Worm (Caenorhabditis elegans) whole organism, early embryonic: ENCODE data around the gene sru-37.

ENCODE experiments used
- B0310.2 ChIP-seq: sonication (generic microtip); optimal IDR thresholded peaks from 2 replicates; lab custom pipeline; 2016; ENCODE audit warnings: mild to moderate bottlenecking, missing genetic modification characterization, missing compliant biosample characterization
- F13C5.2 ChIP-seq: sonication (generic microtip); optimal IDR thresholded peaks from 2 replicates; lab custom pipeline; 2017; ENCODE audit warnings: mild to moderate bottlenecking, missing genetic modification characterization, inconsistent platforms, missing compliant biosample characterization
- aly-1 ChIP-seq: sonication (generic microtip); optimal IDR thresholded peaks from 2 replicates; lab custom pipeline; 2016; ENCODE audit warnings: missing genetic modification characterization, missing compliant biosample characterization
- ama-1 ChIP-seq: fragments of 150-350 bp; optimal IDR thresholded peaks from 2 replicates; lab custom pipeline; 2014
- ceh-13 ChIP-seq: fragments of 200-800 bp; sonication (Bioruptor generic); optimal IDR thresholded peaks from 2 replicates; lab custom pipeline; 2018; ENCODE audit warnings: mild to moderate bottlenecking, missing genetic modification characterization, missing compliant biosample characterization
- ceh-36 ChIP-seq: sonication (generic microtip); optimal IDR thresholded peaks from 2 replicates; lab custom pipeline; 2016; ENCODE audit warnings: missing genetic modification characterization, inconsistent platforms, missing compliant biosample characterization
- ets-7 ChIP-seq: sonication (generic microtip); optimal IDR thresholded peaks from 2 replicates; lab custom pipeline; 2016; ENCODE audit warnings: missing genotype, missing genetic modification characterization, missing compliant biosample characterization
- flt-1 ChIP-seq: fragments of 200-800 bp; sonication (Bioruptor generic); IDR thresholded peaks from 2 replicates; pipeline ENCODE4 v1.3.6; 2022; ENCODE audit warnings: missing genetic modification characterization, missing compliant biosample characterization
- hmbx-1 ChIP-seq: sonication (generic microtip); optimal IDR thresholded peaks from 2 replicates; lab custom pipeline; 2016; ENCODE audit warnings: mild to moderate bottlenecking, missing genetic modification characterization, missing compliant biosample characterization
- hmg-4 ChIP-seq: fragments of 200-800 bp; sonication (Bioruptor generic); optimal IDR thresholded peaks from 2 replicates; lab custom pipeline; 2018; ENCODE audit warnings: mild to moderate bottlenecking, missing genetic modification characterization, missing compliant biosample characterization
- hnd-1 ChIP-seq: sonication (generic microtip); optimal IDR thresholded peaks from 2 replicates; lab custom pipeline; 2016; ENCODE audit warnings: missing genetic modification characterization, missing compliant biosample characterization
- pes-1 ChIP-seq: fragments of 200-800 bp; sonication (Bioruptor generic); IDR thresholded peaks from 2 replicates; pipeline ENCODE4 v1.3.6; 2022; ENCODE audit warnings: missing genetic modification reagents, missing genetic modification characterization, missing compliant biosample characterization
- scrt-1 ChIP-seq: fragments of 200-800 bp; sonication (Bioruptor generic); IDR thresholded peaks from 2 replicates; pipeline ENCODE4 v1.3.6; 2022; ENCODE audit warnings: missing genetic modification characterization, missing compliant biosample characterization
- sea-1 ChIP-seq: fragments of 200-800 bp; sonication (Bioruptor generic); conservative IDR thresholded peaks from 2 replicates; pipeline ENCODE4 v1.3.6; 2022; ENCODE audit warnings: missing genetic modification characterization, missing compliant biosample characterization
- tbx-11 ChIP-seq: fragments of 200-800 bp; sonication (Bioruptor generic); IDR thresholded peaks from 2 replicates; pipeline ENCODE4 v1.3.6; 2022; ENCODE audit warnings: missing genetic modification characterization, missing compliant biosample characterization
- tbx-37 ChIP-seq: fragments of 200-800 bp; sonication (Bioruptor generic); conservative IDR thresholded peaks from 2 replicates; pipeline ENCODE4 v1.3.6; 2022; ENCODE audit warnings: missing genetic modification reagents, missing genetic modification characterization, missing compliant biosample characterization
- tra-4 ChIP-seq: sonication (generic microtip); optimal IDR thresholded peaks from 2 replicates; lab custom pipeline; 2017; ENCODE audit warnings: missing genetic modification characterization, missing compliant biosample characterization

The sru-37 gene

DNA sequence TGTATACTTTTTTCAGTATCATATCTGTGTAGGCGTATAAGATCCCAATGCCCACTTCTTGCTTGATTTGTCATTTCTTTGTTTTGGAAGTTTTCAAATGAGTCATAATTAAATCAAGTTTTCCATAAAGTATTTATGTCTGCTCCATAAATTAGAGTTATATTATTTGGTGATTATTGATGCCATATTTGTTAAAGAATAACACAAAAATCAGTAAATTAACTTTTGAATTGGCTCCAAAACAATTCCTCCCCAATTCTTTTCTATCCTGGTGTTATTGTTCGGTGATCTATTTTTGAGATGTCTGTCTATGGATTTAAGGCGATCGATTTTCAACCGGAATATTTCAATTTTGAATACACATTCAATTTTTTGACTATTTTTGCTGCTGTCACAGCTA lies at the start of gene sru-37:
TSS of gene sru-37 (plus strand) at position 301 of the 400 bp plus-strand sequence.
- TF ChIP-seq aly-1 (tag; lab: Kevin White, UChicago) (no peak), scrt-1 (GFP tag; lab: Robert Waterston, UW) (no peak), ama-1 (lab: Kevin White, UChicago) (no peak), ceh-13 (GFP tag; lab: Kevin White, UChicago) (no peak), flt-1 (GFP tag; lab: Robert Waterston, UW) (no peak)

- TF ChIP-seq sea-1 (no peak), F13C5.2 (tag; lab: Kevin White, UChicago) (no peak), ama-1 (lab: Kevin White, UChicago) (no peak), tbx-37 (GFP tag; lab: Robert Waterston, UW) (no peak), ceh-36 (tag; lab: Kevin White, UChicago) (no peak), ceh-13 (GFP tag; lab: Kevin White, UChicago) (no peak), aly-1 (tag; lab: Kevin White, UChicago) (no peak), pes-1 (GFP tag; lab: Robert Waterston, UW) (no peak), B0310.2 (no peak), scrt-1 (GFP tag; lab: Robert Waterston, UW) (no peak), hmbx-1 (tag; lab: Kevin White, UChicago) (no peak), hmg-4 (GFP tag; lab: Kevin White, UChicago) (no peak)
Measured at ce11 chrV:9755725-9756124, 49.5 kb upstream of the sru-37 start, which contains the start of gene F58E6.8. Gene F58E6.8, minus strand, starts transcription at chrV:9755825.

ce11 chrV:9756242-9756641 lies 49.0 kb upstream of the sru-37 start, which contains the start of gene hrg-3:
Gene hrg-3, plus strand, starts transcription at chrV:9756468.
- TF ChIP-seq ets-7 (tag; lab: Kevin White, UChicago): no peak
- TF ChIP-seq ama-1 (lab: Kevin White, UChicago): no peak
- TF ChIP-seq B0310.2: no peak
- TF ChIP-seq hmg-4 (GFP tag; lab: Kevin White, UChicago): no peak
- TF ChIP-seq ceh-36 (tag; lab: Kevin White, UChicago): no peak
- no peak for TF ChIP-seq flt-1 (GFP tag; lab: Robert Waterston, UW)
- TF ChIP-seq ceh-13 (GFP tag; lab: Kevin White, UChicago): no peak
- TF ChIP-seq hmbx-1 (tag; lab: Kevin White, UChicago): no peak

- TF ChIP-seq sea-1 (no peak), flt-1 (GFP tag; lab: Robert Waterston, UW) (no peak), ceh-13 (GFP tag; lab: Kevin White, UChicago) (no peak), hnd-1 (tag; lab: Kevin White, UChicago) (no peak), ets-7 (tag; lab: Kevin White, UChicago) (no peak), ceh-36 (tag; lab: Kevin White, UChicago) (no peak)
Measured at ce11 chrV:9757884-9758283, 47.4 kb upstream of the sru-37 start, which contains the start of gene F58E6.11. Gene F58E6.11, minus strand, starts transcription at chrV:9757984.

ce11 chrV:9758437-9758836 lies 46.8 kb upstream of the sru-37 start:
- no peak for TF ChIP-seq hmbx-1 (tag; lab: Kevin White, UChicago)
- TF ChIP-seq tbx-37 (GFP tag; lab: Robert Waterston, UW): no peak
- TF ChIP-seq pes-1 (GFP tag; lab: Robert Waterston, UW): no peak
- no peak for TF ChIP-seq tbx-11 (GFP tag; lab: Robert Waterston, UW)
- TF ChIP-seq ama-1 (lab: Kevin White, UChicago): no peak
- TF ChIP-seq ceh-13 (GFP tag; lab: Kevin White, UChicago): no peak
- TF ChIP-seq hmg-4 (GFP tag; lab: Kevin White, UChicago): no peak
- TF ChIP-seq aly-1 (tag; lab: Kevin White, UChicago): no peak
- no peak for TF ChIP-seq ets-7 (tag; lab: Kevin White, UChicago)
- no peak for TF ChIP-seq B0310.2
- no peak for TF ChIP-seq sea-1
- no peak for TF ChIP-seq tra-4 (tag; lab: Kevin White, UChicago)

DNA sequence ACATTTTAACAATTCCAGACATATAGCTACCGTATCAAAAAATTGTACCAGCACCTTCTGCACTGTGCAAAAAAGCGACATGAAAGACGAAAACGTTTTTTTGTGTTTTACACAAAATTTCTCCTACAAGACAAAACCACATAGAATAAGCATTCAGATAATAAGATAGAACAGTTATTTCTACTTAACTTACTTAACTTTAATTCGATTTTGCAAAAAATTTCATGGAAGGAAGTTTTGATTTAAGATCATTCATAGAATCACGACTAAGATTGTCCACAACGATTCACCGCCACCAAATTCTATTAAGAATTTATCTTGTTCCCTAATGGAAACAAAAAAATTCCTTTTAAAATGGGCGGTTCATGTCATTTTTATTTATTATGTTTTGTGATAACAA lies 41.5 kb upstream of the sru-37 start:
- TF ChIP-seq ceh-36 (tag; lab: Kevin White, UChicago): no peak
- TF ChIP-seq sea-1: no peak
- no peak for TF ChIP-seq flt-1 (GFP tag; lab: Robert Waterston, UW)
- no peak for TF ChIP-seq tbx-37 (GFP tag; lab: Robert Waterston, UW)
- no peak for TF ChIP-seq F13C5.2 (tag; lab: Kevin White, UChicago)
- TF ChIP-seq tbx-11 (GFP tag; lab: Robert Waterston, UW): no peak
- no peak for TF ChIP-seq ama-1 (lab: Kevin White, UChicago)
- TF ChIP-seq tra-4 (tag; lab: Kevin White, UChicago): no peak
- no peak for TF ChIP-seq aly-1 (tag; lab: Kevin White, UChicago)

ce11 chrV:9764552-9764951 lies 40.7 kb upstream of the sru-37 start:
- TF ChIP-seq aly-1 (tag; lab: Kevin White, UChicago): no peak
- no peak for TF ChIP-seq B0310.2
- no peak for TF ChIP-seq flt-1 (GFP tag; lab: Robert Waterston, UW)
- TF ChIP-seq pes-1 (GFP tag; lab: Robert Waterston, UW): no peak
- no peak for TF ChIP-seq ets-7 (tag; lab: Kevin White, UChicago)
- no peak for TF ChIP-seq hmg-4 (GFP tag; lab: Kevin White, UChicago)

DNA sequence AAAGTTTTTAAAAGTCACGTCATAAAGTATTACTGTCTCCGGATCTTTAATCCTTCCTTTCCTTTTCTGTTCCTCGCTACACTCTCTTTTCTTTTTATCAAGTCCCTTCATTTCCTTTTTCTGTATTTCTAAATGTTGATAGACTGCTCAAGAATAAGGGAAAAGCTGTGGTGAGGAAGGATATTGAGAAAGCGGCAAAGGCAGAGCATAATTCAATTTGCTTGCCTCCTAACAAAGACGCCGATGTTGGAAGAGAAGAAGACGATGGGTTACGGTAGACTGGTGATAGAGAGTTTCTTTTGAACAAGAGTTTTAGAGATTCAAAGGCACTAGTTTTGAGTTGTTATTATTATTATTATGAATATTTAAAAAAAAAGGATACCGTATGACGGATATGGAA lies 39.6 kb upstream of the sru-37 start:
- no peak for TF ChIP-seq flt-1 (GFP tag; lab: Robert Waterston, UW)
- no peak for TF ChIP-seq ama-1 (lab: Kevin White, UChicago)
- TF ChIP-seq hnd-1 (tag; lab: Kevin White, UChicago): no peak
- no peak for TF ChIP-seq pes-1 (GFP tag; lab: Robert Waterston, UW)
- TF ChIP-seq ceh-13 (GFP tag; lab: Kevin White, UChicago): no peak
- no peak for TF ChIP-seq tbx-37 (GFP tag; lab: Robert Waterston, UW)
- no peak for TF ChIP-seq hmbx-1 (tag; lab: Kevin White, UChicago)
- no peak for TF ChIP-seq sea-1
- TF ChIP-seq hmg-4 (GFP tag; lab: Kevin White, UChicago): no peak
- no peak for TF ChIP-seq ets-7 (tag; lab: Kevin White, UChicago)
- TF ChIP-seq tra-4 (tag; lab: Kevin White, UChicago): no peak
